Worm (Caenorhabditis elegans): ENCODE results near the gene B0495.7.

DNA sequence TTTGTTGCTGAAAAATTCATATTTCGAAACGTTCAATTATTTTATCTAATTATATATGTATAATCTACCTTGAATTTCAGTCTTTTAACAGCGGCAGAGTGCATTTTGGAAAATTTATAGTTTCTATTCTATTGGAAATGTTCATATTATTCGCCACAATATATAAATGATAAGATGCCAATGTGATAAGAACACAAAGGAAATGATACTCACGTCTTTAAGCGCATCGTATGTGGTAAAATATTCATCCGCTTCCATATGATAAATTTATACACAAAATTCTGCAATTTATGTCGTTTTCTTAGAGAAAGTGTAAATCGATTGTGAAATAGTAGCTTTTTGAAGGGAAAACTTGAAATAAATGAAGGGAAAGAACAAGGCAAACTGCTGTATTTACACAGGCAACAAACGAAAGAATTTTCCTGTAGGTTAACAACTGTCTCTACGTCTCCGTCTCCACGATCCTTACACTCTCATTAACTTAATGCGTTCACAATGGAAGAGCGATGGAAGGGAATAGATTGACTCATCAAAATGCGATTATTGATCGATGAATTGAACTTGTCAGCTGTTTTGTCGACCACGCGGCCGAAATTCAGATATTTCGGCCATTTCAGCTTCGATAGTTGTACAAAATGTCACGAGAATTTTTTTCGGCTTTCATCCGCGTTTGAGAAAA lies 42.9 kb downstream of the B0495.7 start, which contains the start of gene alfa-1:
- TF ChIP-seq unc-39 (tag; optimal IDR thresholded peaks at IDR 0.05) (no peak), nhr-28 (tag; optimal IDR thresholded peaks at IDR 0.05) (no peak), nhr-77 (tag; optimal IDR thresholded peaks at IDR 0.05) (no peak)

Data from whole organism, L3 larva.